Worm (Caenorhabditis elegans): ENCODE results near the gene F35H12.5.

DNA sequence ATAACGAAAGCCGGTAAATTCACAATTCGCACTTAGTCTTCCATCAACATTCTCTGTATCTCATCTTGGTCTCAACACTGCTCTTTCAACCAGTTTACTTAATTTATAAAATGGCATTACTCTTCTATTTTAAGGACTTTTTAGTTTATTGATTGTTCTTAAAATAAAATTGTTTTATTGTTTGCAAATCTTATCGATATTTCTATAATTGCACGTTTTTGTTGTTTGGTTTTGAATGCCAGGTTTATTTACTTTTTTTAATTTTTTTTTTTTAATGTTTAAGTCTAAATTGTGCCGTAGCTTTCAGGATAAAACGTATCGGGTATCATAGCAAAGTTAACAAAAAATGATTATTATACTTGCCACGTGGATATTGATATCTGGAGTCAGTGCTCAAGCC lies 39.4 kb downstream of the F35H12.5 start, which contains the start of gene chil-10:
- TF ChIP-seq elt-1 (tag; optimal IDR thresholded peaks at IDR 0.05; ENCODE audit: borderline replicate concordance, insufficient read depth): no peak
- TF ChIP-seq unc-39 (tag; optimal IDR thresholded peaks at IDR 0.05): no peak
- TF ChIP-seq lsy-2 (tag; optimal IDR thresholded peaks at IDR 0.05): no peak
